Worm (Caenorhabditis elegans) whole organism, midembryonic: Measurements from ENCODE around the gene Y42G9A.2.

ENCODE experiments used
- cog-1 ChIP-seq: sonication (generic microtip); optimal IDR thresholded peaks from 2 replicates; lab custom pipeline; 2016; ENCODE audit warnings: missing genetic modification characterization, missing compliant biosample characterization
- tab-1 ChIP-seq: fragments of 200-800 bp; sonication (Bioruptor generic); IDR thresholded peaks from 2 replicates; pipeline ENCODE4 v1.3.6; 2022; ENCODE audit warnings: missing genetic modification characterization, missing compliant biosample characterization
- ztf-23 ChIP-seq: fragments of 200-800 bp; sonication (Bioruptor generic); IDR thresholded peaks from 2 replicates; pipeline ENCODE4 v1.3.6; 2022; ENCODE audit warnings: missing genetic modification reagents, missing genetic modification characterization, missing compliant biosample characterization
- ztf-29 ChIP-seq: fragments of 200-800 bp; sonication (Bioruptor generic); IDR thresholded peaks from 2 replicates; pipeline ENCODE4 v1.3.6; 2022; ENCODE audit warnings: missing genetic modification reagents, missing genetic modification characterization, missing compliant biosample characterization

- peak; percentile 89 for TF ChIP-seq cog-1 (tag; lab: Kevin White, UChicago)
- TF ChIP-seq ztf-23 (GFP tag; lab: Robert Waterston, UW), result peak; percentile 95
- TF ChIP-seq tab-1, result peak; percentile 93
- peak; percentile 95 for TF ChIP-seq ztf-29 (GFP tag; lab: Robert Waterston, UW)
These were observed 10.9 kb downstream of the Y42G9A.2 start, which contains the start of gene nfm-1 for ce11 chrIII:6158642-6159475.
